Worm (Caenorhabditis elegans): ENCODE results near the gene nhr-101.

The nhr-101 gene

DNA sequence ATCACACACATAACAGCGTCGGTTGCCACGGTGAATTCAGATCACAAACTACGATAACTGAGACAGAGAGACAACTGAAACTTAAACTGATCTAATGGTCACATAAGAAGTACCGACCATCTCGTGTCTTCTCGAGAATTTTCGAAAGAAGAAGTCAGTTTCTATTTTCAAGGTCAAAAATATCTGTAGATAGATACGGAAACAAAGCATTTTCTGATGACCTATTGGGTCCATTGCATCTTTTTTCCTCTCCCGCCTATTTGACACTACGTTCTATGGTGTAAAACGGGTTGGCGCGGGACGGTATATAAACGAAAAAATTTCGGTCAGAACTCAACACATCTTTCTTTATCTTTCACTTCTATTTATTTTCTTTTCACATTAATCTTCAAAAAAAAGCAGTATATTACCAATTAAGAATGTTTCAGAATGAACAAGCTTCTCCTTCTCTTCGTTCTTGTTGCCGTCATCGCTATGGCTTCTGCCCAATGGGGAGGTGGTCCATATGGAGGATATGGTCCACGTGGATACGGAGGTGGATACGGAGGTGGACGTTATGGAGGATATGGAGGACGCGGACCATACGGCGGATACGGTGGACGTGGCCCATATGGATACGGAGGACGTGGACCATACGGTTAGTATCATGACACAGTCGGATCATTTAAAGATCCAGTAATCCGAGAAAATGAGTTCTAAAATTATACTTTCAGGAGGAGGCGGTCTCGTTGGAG, 45.8 kb downstream of the nhr-101 start, which contains the start of gene nlp-24:
Gene nlp-24, plus strand, starts transcription at position 429 of the 734 bp plus-strand sequence.
- TF ChIP-seq somi-1 (GFP tag; optimal IDR thresholded peaks at IDR 0.05) (peak; percentile 68), lin-26 (GFP tag; IDR thresholded peaks at IDR 0.05) (peak; percentile 51; the same call in 1 of the 2 replicates), ztf-26 (tag; optimal IDR thresholded peaks at IDR 0.05) (peak; percentile 78), cebp-2 (GFP tag; IDR thresholded peaks at IDR 0.05) (no peak), ama-1 (optimal IDR thresholded peaks at IDR 0.05) (peak; percentile 79), ama-1 (GFP tag; optimal IDR thresholded peaks at IDR 0.05) (no peak)

DNA sequence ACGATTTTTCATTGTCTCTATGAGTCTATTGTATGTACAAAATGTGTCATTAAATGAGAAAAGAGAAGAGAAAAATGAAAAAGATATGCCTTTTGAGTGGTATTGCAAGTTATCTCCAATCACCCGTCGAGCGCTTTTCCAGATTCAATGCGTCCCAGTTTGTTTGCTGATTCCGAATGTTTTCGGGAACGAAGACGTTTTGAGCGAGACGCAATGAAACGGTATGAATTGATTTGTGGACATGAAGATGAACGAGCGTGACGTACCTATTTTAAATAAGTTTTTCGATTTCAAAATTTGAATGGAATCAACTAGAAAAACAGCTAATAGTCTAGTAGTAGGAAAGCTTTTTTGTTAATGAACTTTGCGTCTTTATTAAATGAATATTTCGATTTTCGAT, 46.5 kb downstream of the nhr-101 start:
- TF ChIP-seq ama-1 (optimal IDR thresholded peaks at IDR 0.05) = peak; percentile 86
- TF ChIP-seq ama-1 (GFP tag; optimal IDR thresholded peaks at IDR 0.05) = no peak
- TF ChIP-seq chd-7 (tag; optimal IDR thresholded peaks at IDR 0.05) = no peak
- no peak for TF ChIP-seq madf-8 (GFP tag; conservative IDR thresholded peaks at IDR 0.05)
- no peak for TF ChIP-seq F33H1.4 (GFP tag; IDR thresholded peaks at IDR 0.05)
- TF ChIP-seq lsl-1 (GFP tag; optimal IDR thresholded peaks at IDR 0.05) = no peak
- 0 out of 2 replicates have a peak, but pooled peaks have one; percentile 30 for TF ChIP-seq B0336.3 (GFP tag; IDR thresholded peaks at IDR 0.05)
- TF ChIP-seq ztf-3 (GFP tag; optimal IDR thresholded peaks at IDR 0.05) = no peak
- TF ChIP-seq hmg-20 (GFP tag; IDR thresholded peaks at IDR 0.05) = no peak
- TF ChIP-seq atf-7 (tag; optimal IDR thresholded peaks at IDR 0.05) = no peak
- no peak for TF ChIP-seq hlh-12 (tag; optimal IDR thresholded peaks at IDR 0.05)
- TF ChIP-seq zfh-2 (GFP tag; conservative IDR thresholded peaks at IDR 0.05) = no peak

DNA sequence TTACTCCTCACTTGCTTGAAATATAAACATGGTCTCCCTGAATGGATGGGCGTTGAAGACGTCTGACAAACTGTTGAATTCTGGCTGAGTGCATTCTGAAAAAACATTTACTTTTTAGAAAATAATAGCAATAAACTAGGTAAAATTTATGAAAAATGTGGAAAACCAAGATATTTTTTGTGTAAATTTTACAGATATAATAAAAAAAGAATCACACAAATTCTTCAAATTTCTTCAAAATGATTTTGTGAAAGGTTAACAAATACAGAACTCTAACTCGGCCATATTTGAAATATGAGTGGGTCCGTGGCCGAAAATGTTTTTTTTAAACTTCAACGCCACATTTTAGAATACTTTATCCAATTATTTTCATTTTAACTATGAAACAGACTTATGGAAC, 47.9 kb downstream of the nhr-101 start, which contains the start of gene glb-15:
Gene glb-15, minus strand, starts transcription at position 101 of the 400 bp plus-strand sequence.
- TF ChIP-seq F52B5.7 (tag; optimal IDR thresholded peaks at IDR 0.05) = no peak
- TF ChIP-seq ztf-22 (GFP tag; optimal IDR thresholded peaks at IDR 0.05) = no peak
- TF ChIP-seq nfya-2 (GFP tag; IDR thresholded peaks at IDR 0.05) = no peak
- no peak for TF ChIP-seq B0035.1 (tag; optimal IDR thresholded peaks at IDR 0.05)
- TF ChIP-seq snpc-1.3 (tag; optimal IDR thresholded peaks at IDR 0.05; ENCODE audit: insufficient read depth) = no peak
- no peak for TF ChIP-seq tbp1 (GFP tag; optimal IDR thresholded peaks at IDR 0.05)
- no peak for TF ChIP-seq F23B12.7 (tag; optimal IDR thresholded peaks at IDR 0.05; ENCODE audit: insufficient read depth)
- no peak for TF ChIP-seq ceh-79 (tag; optimal IDR thresholded peaks at IDR 0.05)
- TF ChIP-seq ets-4 (GFP tag; optimal IDR thresholded peaks at IDR 0.05) = no peak
- TF ChIP-seq efl-1 (GFP tag; optimal IDR thresholded peaks at IDR 0.05) = no peak
- no peak for TF ChIP-seq ceh-91 (GFP tag; IDR thresholded peaks at IDR 0.05)
- TF ChIP-seq lin-40 (tag; optimal IDR thresholded peaks at IDR 0.05) = no peak
- TF ChIP-seq Y53G8AR.9 (GFP tag; conservative IDR thresholded peaks at IDR 0.05) = no peak
- TF ChIP-seq attf-6 (GFP tag; IDR thresholded peaks at IDR 0.05) = no peak

DNA sequence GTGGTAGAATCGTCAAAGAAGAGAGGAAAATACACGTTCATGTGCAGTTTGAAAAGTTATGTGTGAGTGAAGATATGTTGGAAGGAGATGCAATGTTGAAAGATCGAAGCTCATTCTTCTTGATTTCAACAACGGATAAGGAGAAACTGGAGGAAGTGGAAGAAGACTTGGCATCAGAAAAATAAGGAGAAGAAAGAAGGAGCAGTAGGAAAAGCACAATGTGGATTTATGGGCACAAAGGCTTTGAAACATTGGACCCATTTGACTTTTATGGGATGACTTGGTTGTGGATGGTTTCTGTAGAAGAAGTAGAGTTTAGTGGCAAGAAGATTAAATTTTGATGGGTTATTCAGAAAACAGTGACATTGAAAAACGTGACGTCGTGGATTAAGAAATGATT, 49.8 kb downstream of the nhr-101 start:
- TF ChIP-seq ccch-3 (GFP tag; optimal IDR thresholded peaks at IDR 0.05) (no peak), efl-1 (GFP tag; optimal IDR thresholded peaks at IDR 0.05) (no peak), madf-6 (GFP tag; IDR thresholded peaks at IDR 0.05) (no peak), hmg-20 (GFP tag; IDR thresholded peaks at IDR 0.05) (no peak), rpc-1 (optimal IDR thresholded peaks at IDR 0.05) (no peak), rpc-1 (tag; optimal IDR thresholded peaks at IDR 0.05) (no peak), mel-28 (tag; optimal IDR thresholded peaks at IDR 0.05; ENCODE audit: borderline replicate concordance) (no peak), zfh-2 (GFP tag; conservative IDR thresholded peaks at IDR 0.05) (no peak), bed-1 (GFP tag; IDR thresholded peaks at IDR 0.05) (no peak), ztf-22 (GFP tag; optimal IDR thresholded peaks at IDR 0.05) (no peak), xnd-1 (tag; optimal IDR thresholded peaks at IDR 0.05) (no peak), C06A6.2 (GFP tag; conservative IDR thresholded peaks at IDR 0.05) (no peak), ztf-18 (tag; optimal IDR thresholded peaks at IDR 0.05) (no peak), him-1 (tag; optimal IDR thresholded peaks at IDR 0.05) (no peak), repo-1 (tag; optimal IDR thresholded peaks at IDR 0.05) (no peak), lsl-1 (GFP tag; optimal IDR thresholded peaks at IDR 0.05) (no peak), Y53G8AR.9 (GFP tag; conservative IDR thresholded peaks at IDR 0.05) (no peak), ceh-100 (GFP tag; IDR thresholded peaks at IDR 0.05) (no peak), bed-2 (GFP tag; IDR thresholded peaks at IDR 0.05) (no peak)

All from whole organism, young adult.